Worm (Caenorhabditis elegans) whole organism, L4 larva: Measurements from ENCODE around the gene saeg-1.

Experiments used
- F37D6.2 ChIP-seq: sonication (generic microtip); optimal IDR thresholded peaks from 2 replicates; lab custom pipeline; 2016; ENCODE audit warnings: mild to moderate bottlenecking, missing genetic modification characterization, missing compliant biosample characterization
- ZK546.5 ChIP-seq, 2 experiments: sonication (generic microtip); optimal IDR thresholded peaks; 2 replicates each; lab custom pipeline; 2017; ENCODE audit warnings: missing biosample characterization in 2 of 2, missing genetic modification characterization in 2 of 2
- aly-2 ChIP-seq: sonication (generic microtip); optimal IDR thresholded peaks from 2 replicates; lab custom pipeline; 2018; ENCODE audit warnings: missing biosample characterization, missing genetic modification characterization
- ama-1 ChIP-seq: fragments of 150-350 bp; optimal IDR thresholded peaks from 2 replicates; lab custom pipeline; 2014; ENCODE audit warnings: inconsistent platforms, mixed read lengths
- dmd-6 ChIP-seq: fragments of 200-800 bp; sonication (Bioruptor generic); IDR thresholded peaks from 2 replicates; pipeline ENCODE4 v1.3.6; 2022; ENCODE audit warnings: missing genetic modification reagents, missing genetic modification characterization, missing compliant biosample characterization
- lin-13 ChIP-seq: fragments of 150-350 bp; optimal IDR thresholded peaks from 2 replicates; lab custom pipeline; 2014; ENCODE audit warnings: missing biosample characterization, missing genetic modification reagents, missing genetic modification characterization
- mdl-1 ChIP-seq, 2 experiments: fragments of 150-350 bp in 1 of 2; sonication (generic microtip) in 1 of 2; optimal IDR thresholded peaks; 2 replicates each; lab custom pipeline; 2014 to 2017; ENCODE audit warnings: missing biosample characterization in 2 of 2, missing genetic modification characterization in 2 of 2
- nhr-28 ChIP-seq: fragments of 150-350 bp; optimal IDR thresholded peaks from 2 replicates; lab custom pipeline; 2014; ENCODE audit warnings: missing biosample characterization, missing genetic modification characterization
- pqm-1 ChIP-seq: sonication (generic microtip); optimal IDR thresholded peaks from 2 replicates; lab custom pipeline; 2017; ENCODE audit warnings: missing biosample characterization, missing genetic modification characterization
- snpc-4 ChIP-seq: fragments of 150-350 bp; optimal IDR thresholded peaks from 2 replicates; lab custom pipeline; 2014; ENCODE audit warnings: missing biosample characterization, missing genetic modification characterization
- zfp-3 ChIP-seq: fragments of 200-800 bp; sonication (Bioruptor generic); conservative IDR thresholded peaks from 2 replicates; pipeline ENCODE4 v1.3.6; 2022; ENCODE audit warnings: missing genetic modification reagents, missing genetic modification characterization, missing compliant biosample characterization

DNA sequence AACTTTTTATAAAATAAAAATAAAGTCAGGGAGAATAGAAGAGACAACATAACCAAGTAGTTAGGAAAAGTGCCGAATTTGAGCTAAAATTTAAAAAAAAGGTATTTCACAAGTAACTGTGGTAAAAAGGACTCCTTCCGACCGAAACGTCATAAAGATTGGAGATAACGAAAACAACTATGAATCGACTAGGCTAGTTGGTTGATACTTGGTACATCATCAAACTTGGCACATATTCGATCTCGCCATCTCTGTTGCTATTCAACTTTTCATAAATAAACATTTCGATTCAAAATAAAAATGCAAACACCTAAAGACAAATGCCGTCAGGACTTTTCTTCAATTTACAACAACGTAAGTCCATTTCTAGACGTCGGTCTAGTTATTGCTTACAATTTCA is 53.7 kb downstream of the saeg-1 start, which contains the start of gene C29A12.22:
- TF ChIP-seq dmd-6 = no peak
- TF ChIP-seq snpc-4 (tag; lab: Kevin White, UChicago) = no peak
- no peak for TF ChIP-seq ama-1 (lab: Kevin White, UChicago)
- TF ChIP-seq zfp-3 (GFP tag; lab: Robert Waterston, UW) = no peak
- no peak for TF ChIP-seq ZK546.5 (tag; optimal IDR thresholded peaks at IDR 0.05; lab: Kevin White, UChicago)
- no peak for TF ChIP-seq F37D6.2 (tag; lab: Kevin White, UChicago)
- no peak for TF ChIP-seq mdl-1 (tag; optimal IDR thresholded peaks at IDR 0.05; lab: Kevin White, UChicago)
- TF ChIP-seq pqm-1 (tag; lab: Kevin White, UChicago) = no peak
- TF ChIP-seq lin-13 (GFP tag; lab: Kevin White, UChicago) = no peak
- no peak for TF ChIP-seq aly-2
- no peak for TF ChIP-seq nhr-28 (tag; lab: Kevin White, UChicago)
